Worm (Caenorhabditis elegans): ENCODE data around the gene dod-22.

dod-22 gene

ce11 chrIV:12948470-12948869, 16.7 kb upstream of the dod-22 start, which contains the start of gene F55G11.10:
Gene F55G11.10, plus strand, starts transcription at chrIV:12948770.
- no peak for TF ChIP-seq ztf-1 (GFP tag; conservative IDR thresholded peaks at IDR 0.05)

ce11 chrIV:12957730-12958129, 7.4 kb upstream of the dod-22 start, which contains the start of gene F55G11.6:
Gene F55G11.6, plus strand, starts transcription at chrIV:12958030.
- no peak for TF ChIP-seq ZK546.5 (tag; optimal IDR thresholded peaks at IDR 0.05)
- TF ChIP-seq sma-9 (GFP tag; optimal IDR thresholded peaks at IDR 0.05), result no peak
- TF ChIP-seq sma-9 (tag; optimal IDR thresholded peaks at IDR 0.05), result no peak
- no peak for TF ChIP-seq crh-2 (tag; optimal IDR thresholded peaks at IDR 0.05)
- TF ChIP-seq C34F6.9 (tag; optimal IDR thresholded peaks at IDR 0.05), result no peak
- TF ChIP-seq gmeb-1 (tag; optimal IDR thresholded peaks at IDR 0.05), result no peak
- TF ChIP-seq elt-3 (tag; optimal IDR thresholded peaks at IDR 0.05), result no peak
- no peak for TF ChIP-seq skn-1 (tag; optimal IDR thresholded peaks at IDR 0.05)
- TF ChIP-seq nhr-21 (tag; optimal IDR thresholded peaks at IDR 0.05), result no peak
- no peak for TF ChIP-seq unc-62 (GFP tag; optimal IDR thresholded peaks at IDR 0.05)

- TF ChIP-seq unc-39 (tag; optimal IDR thresholded peaks at IDR 0.05) (no peak), nhr-6 (tag; optimal IDR thresholded peaks at IDR 0.05) (no peak)
Measured at ce11 chrIV:12960136-12960535, 5.0 kb upstream of the dod-22 start, which contains the start of gene F55G11.7. Gene F55G11.7, plus strand, starts transcription at chrIV:12960436.

- TF ChIP-seq lin-39 (tag; optimal IDR thresholded peaks at IDR 0.05) (no peak), skn-1 (tag; optimal IDR thresholded peaks at IDR 0.05) (peak; percentile 43), fos-1 (tag; optimal IDR thresholded peaks at IDR 0.05) (peak; percentile 86), sma-9 (GFP tag; optimal IDR thresholded peaks at IDR 0.05) (peak; percentile 25), sma-9 (tag; optimal IDR thresholded peaks at IDR 0.05) (no peak), sma-3 (GFP tag; optimal IDR thresholded peaks at IDR 0.05) (no peak)
Measured at ce11 chrIV:12962564-12962963, 2.6 kb upstream of the dod-22 start, which contains the start of gene F55G11.8. Gene F55G11.8, plus strand, starts transcription at chrIV:12962808.

ce11 chrIV:12964648-12965047, 526 bp upstream of the dod-22 start:
- TF ChIP-seq fos-1 (tag; optimal IDR thresholded peaks at IDR 0.05), result peak; percentile 56
- peak; percentile 33 for TF ChIP-seq sma-9 (GFP tag; optimal IDR thresholded peaks at IDR 0.05)
- TF ChIP-seq sma-9 (tag; optimal IDR thresholded peaks at IDR 0.05), result no peak
- no peak for TF ChIP-seq Y55F3AM.14 (GFP tag; optimal IDR thresholded peaks at IDR 0.05)
- TF ChIP-seq nhr-25 (tag; optimal IDR thresholded peaks at IDR 0.05), result no peak
- no peak for TF ChIP-seq lsy-2 (tag; optimal IDR thresholded peaks at IDR 0.05)
- no peak for TF ChIP-seq nhr-237 (tag; optimal IDR thresholded peaks at IDR 0.05)
- no peak for TF ChIP-seq C34F6.9 (tag; optimal IDR thresholded peaks at IDR 0.05)
- TF ChIP-seq lin-11 (tag; optimal IDR thresholded peaks at IDR 0.05), result no peak
- TF ChIP-seq zag-1 (tag; optimal IDR thresholded peaks at IDR 0.05), result no peak
- no peak for TF ChIP-seq nhr-11 (tag; optimal IDR thresholded peaks at IDR 0.05)
- TF ChIP-seq sem-4 (tag; optimal IDR thresholded peaks at IDR 0.05), result no peak
- no peak for TF ChIP-seq ceh-82 (tag; optimal IDR thresholded peaks at IDR 0.05)
- TF ChIP-seq nhr-21 (tag; optimal IDR thresholded peaks at IDR 0.05), result no peak

- no peak for TF ChIP-seq crh-2 (tag; optimal IDR thresholded peaks at IDR 0.05)
- TF ChIP-seq nhr-21 (tag; optimal IDR thresholded peaks at IDR 0.05), result no peak
- no peak for TF ChIP-seq unc-39 (tag; optimal IDR thresholded peaks at IDR 0.05)
- no peak for TF ChIP-seq sma-3 (GFP tag; optimal IDR thresholded peaks at IDR 0.05)
- TF ChIP-seq ceh-82 (tag; optimal IDR thresholded peaks at IDR 0.05), result no peak
- TF ChIP-seq mbf-1 (tag; optimal IDR thresholded peaks at IDR 0.05), result no peak
- TF ChIP-seq unc-62 (GFP tag; optimal IDR thresholded peaks at IDR 0.05), result no peak
- TF ChIP-seq lsy-2 (tag; optimal IDR thresholded peaks at IDR 0.05), result no peak
- TF ChIP-seq alr-1 (tag; optimal IDR thresholded peaks at IDR 0.05), result no peak
- TF ChIP-seq egl-27 (tag; optimal IDR thresholded peaks at IDR 0.05), result no peak
Measured at ce11 chrIV:12967303-12967702, 2.1 kb downstream of the dod-22 start.

ce11 chrIV:12969141-12969540, 4.0 kb downstream of the dod-22 start, which contains the start of gene F55G11.2:
Gene F55G11.2, minus strand, starts transcription at chrIV:12969289.
- TF ChIP-seq snpc-4 (tag; optimal IDR thresholded peaks at IDR 0.05) (no peak), ceh-82 (tag; optimal IDR thresholded peaks at IDR 0.05) (no peak), unc-55 (GFP tag; optimal IDR thresholded peaks at IDR 0.05) (no peak), ztf-11 (tag; optimal IDR thresholded peaks at IDR 0.05) (no peak), fos-1 (tag; optimal IDR thresholded peaks at IDR 0.05) (peak; percentile 82), blmp-1 (tag; optimal IDR thresholded peaks at IDR 0.05; ENCODE audit: insufficient read depth) (no peak), sma-9 (GFP tag; optimal IDR thresholded peaks at IDR 0.05) (no peak), sma-9 (tag; optimal IDR thresholded peaks at IDR 0.05) (no peak), skn-1 (tag; optimal IDR thresholded peaks at IDR 0.05) (peak; percentile 21), egl-27 (tag; optimal IDR thresholded peaks at IDR 0.05) (no peak), unc-39 (tag; optimal IDR thresholded peaks at IDR 0.05) (no peak), ceh-16 (tag; optimal IDR thresholded peaks at IDR 0.05) (no peak), mdl-1 (tag; optimal IDR thresholded peaks at IDR 0.05) (no peak)
